Fruit fly (Drosophila melanogaster) whole organism, prepupa: ENCODE measurements around the gene CG33490.

Experiments used
- CG10669 ChIP-seq: fragments of 200-800 bp; sonication (Bioruptor generic); optimal IDR thresholded peaks from 3 replicates; lab custom pipeline; 2018; ENCODE audit warnings: missing biosample characterization, mild to moderate bottlenecking, missing genetic modification characterization, moderate library complexity
- CG11902 ChIP-seq: fragments of 200-800 bp; sonication (Bioruptor generic); optimal IDR thresholded peaks from 3 replicates; lab custom pipeline; 2016; ENCODE audit warnings: missing biosample characterization, missing genetic modification characterization
- CG34406 ChIP-seq: fragments of 200-800 bp; sonication (Bioruptor generic); optimal IDR thresholded peaks from 3 replicates; lab custom pipeline; 2016; ENCODE audit warnings: missing biosample characterization, missing genetic modification characterization
- Hr38 ChIP-seq: sonication (Bioruptor generic); optimal IDR thresholded peaks from 2 replicates; lab custom pipeline; 2016; ENCODE audit warnings: missing biosample characterization, missing genetic modification characterization
- Lpt ChIP-seq: fragments of 200-800 bp; sonication (Bioruptor generic); optimal IDR thresholded peaks from 3 replicates; lab custom pipeline; 2016; ENCODE audit warnings: missing biosample characterization, missing genetic modification characterization
- Sox14 ChIP-seq: fragments of 200-800 bp; sonication (Bioruptor generic); optimal IDR thresholded peaks from 3 replicates; lab custom pipeline; 2016; ENCODE audit warnings: missing biosample characterization, missing genetic modification characterization
- svp ChIP-seq: fragments of 200-800 bp; sonication (Bioruptor generic); peaks from one replicate; lab custom pipeline; 2016; ENCODE audit warnings: missing biosample characterization, missing genetic modification characterization

- TF ChIP-seq Lpt (GFP tag; lab: Kevin White, UChicago) (no peak), CG10669 (GFP tag; lab: Kevin White, UChicago) (no peak), CG34406 (GFP tag; lab: Kevin White, UChicago) (no peak), svp (GFP tag; lab: Kevin White, UChicago) (no peak), Hr38 (GFP tag; lab: Kevin White, UChicago) (no peak), CG11902 (no peak), Sox14 (GFP tag; lab: Kevin White, UChicago) (no peak)
These were observed 20.8 kb downstream of the CG33490 start for dm6 chr3L:11553672-11554068.
